Worm (Caenorhabditis elegans): Measurements from ENCODE around the gene haf-7.

haf-7 gene

DNA sequence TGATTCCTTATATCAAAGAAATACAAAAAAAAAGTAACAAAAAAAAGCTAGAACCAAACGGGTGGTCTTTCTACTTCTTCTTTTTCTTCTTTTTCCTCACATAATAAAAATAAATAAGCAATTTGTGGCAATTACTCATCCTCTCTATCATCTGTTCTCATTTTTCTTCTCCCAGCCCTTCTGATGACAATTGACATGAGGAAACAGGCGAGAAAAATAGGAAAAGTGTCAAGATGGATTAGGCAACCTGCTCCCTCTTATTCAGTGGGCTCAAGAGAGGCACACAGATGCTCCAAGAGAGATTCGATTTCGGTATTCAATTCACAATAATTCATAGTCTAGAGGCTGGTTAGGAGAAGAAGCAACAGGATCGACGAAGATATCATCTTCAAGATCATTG is 17.7 kb downstream of the haf-7 start:
- TF ChIP-seq somi-1 (GFP tag; optimal IDR thresholded peaks at IDR 0.05) (no peak), lin-40 (tag; optimal IDR thresholded peaks at IDR 0.05) (no peak), zfh-2 (GFP tag; conservative IDR thresholded peaks at IDR 0.05) (no peak), F57C9.4 (tag; optimal IDR thresholded peaks at IDR 0.05) (no peak), C17E4.6 (GFP tag; IDR thresholded peaks at IDR 0.05) (no peak), hsf-1 (GFP tag; IDR thresholded peaks at IDR 0.05) (no peak), mcd-1 (GFP tag; IDR thresholded peaks at IDR 0.05) (no peak), hrde-1 (tag; optimal IDR thresholded peaks at IDR 0.05; ENCODE audit: borderline replicate concordance) (no peak), B0261.1 (tag; optimal IDR thresholded peaks at IDR 0.05) (no peak), sptf-2 (GFP tag; optimal IDR thresholded peaks at IDR 0.05) (no peak), nhr-27 (tag; optimal IDR thresholded peaks at IDR 0.05) (no peak)

DNA sequence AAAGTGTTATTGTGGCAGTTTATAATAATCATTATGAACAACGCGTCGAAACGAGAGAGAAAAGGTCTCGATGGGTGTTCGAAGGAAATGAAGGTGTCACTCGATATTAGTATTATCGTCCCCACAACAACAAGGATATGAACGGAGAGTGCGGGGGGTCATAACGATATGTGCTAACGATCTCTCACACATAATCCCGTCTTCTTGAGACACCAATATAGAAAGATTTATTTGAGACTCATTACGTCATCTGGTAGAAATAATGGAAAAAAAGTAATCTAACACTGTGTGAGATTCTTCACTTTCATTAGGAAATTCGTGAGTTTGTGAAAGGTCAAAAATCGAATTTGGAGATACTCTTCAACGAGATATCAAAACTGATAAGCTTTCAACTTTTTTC is 18.6 kb downstream of the haf-7 start:
- TF ChIP-seq sdz-38 (tag; optimal IDR thresholded peaks at IDR 0.05) (no peak), B0261.1 (tag; optimal IDR thresholded peaks at IDR 0.05) (no peak), lir-1 (GFP tag; conservative IDR thresholded peaks at IDR 0.05) (no peak), ztf-18 (tag; optimal IDR thresholded peaks at IDR 0.05) (no peak), snpc-1.1 (tag; optimal IDR thresholded peaks at IDR 0.05; ENCODE audit: insufficient read depth) (no peak), cebp-1 (GFP tag; IDR thresholded peaks at IDR 0.05) (no peak), cebp-1 (tag; optimal IDR thresholded peaks at IDR 0.05) (no peak), ekl-4 (GFP tag; IDR thresholded peaks at IDR 0.05) (no peak), madf-6 (GFP tag; IDR thresholded peaks at IDR 0.05) (no peak), C06A6.2 (GFP tag; conservative IDR thresholded peaks at IDR 0.05) (no peak)

DNA sequence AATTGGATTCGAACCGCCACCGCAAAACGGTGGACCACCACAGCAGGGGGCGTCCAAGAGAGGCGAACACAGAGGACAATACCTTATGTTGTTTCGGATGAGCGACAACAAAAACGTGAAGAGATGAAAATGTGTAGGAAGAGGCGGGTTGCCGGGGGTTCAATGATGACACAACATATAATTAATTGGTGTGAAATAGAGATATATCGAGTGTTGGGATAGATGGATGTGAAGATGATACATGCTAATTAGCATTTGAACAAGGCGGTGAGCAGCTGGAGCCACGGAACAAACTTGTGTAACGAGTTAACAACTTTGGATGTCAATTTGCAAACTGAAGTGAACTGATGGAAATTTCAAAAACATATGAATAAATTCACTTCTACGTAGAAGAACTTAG is 19.3 kb downstream of the haf-7 start:
- TF ChIP-seq ceh-100 (GFP tag; IDR thresholded peaks at IDR 0.05), result no peak
- TF ChIP-seq F57A8.1 (GFP tag; optimal IDR thresholded peaks at IDR 0.05), result no peak
- TF ChIP-seq aptf-2 (GFP tag; conservative IDR thresholded peaks at IDR 0.05), result no peak
- no peak for TF ChIP-seq attf-3 (GFP tag; conservative IDR thresholded peaks at IDR 0.05)
- no peak for TF ChIP-seq xnd-1 (tag; optimal IDR thresholded peaks at IDR 0.05)
- TF ChIP-seq F22D6.2 (tag; optimal IDR thresholded peaks at IDR 0.05), result no peak
- no peak for TF ChIP-seq lin-35 (GFP tag; optimal IDR thresholded peaks at IDR 0.05)
- TF ChIP-seq ccch-3 (GFP tag; optimal IDR thresholded peaks at IDR 0.05), result no peak
- TF ChIP-seq F55B11.4 (tag; optimal IDR thresholded peaks at IDR 0.05; ENCODE audit: borderline replicate concordance, insufficient read depth), result no peak
- TF ChIP-seq B0035.1 (tag; optimal IDR thresholded peaks at IDR 0.05), result no peak

DNA sequence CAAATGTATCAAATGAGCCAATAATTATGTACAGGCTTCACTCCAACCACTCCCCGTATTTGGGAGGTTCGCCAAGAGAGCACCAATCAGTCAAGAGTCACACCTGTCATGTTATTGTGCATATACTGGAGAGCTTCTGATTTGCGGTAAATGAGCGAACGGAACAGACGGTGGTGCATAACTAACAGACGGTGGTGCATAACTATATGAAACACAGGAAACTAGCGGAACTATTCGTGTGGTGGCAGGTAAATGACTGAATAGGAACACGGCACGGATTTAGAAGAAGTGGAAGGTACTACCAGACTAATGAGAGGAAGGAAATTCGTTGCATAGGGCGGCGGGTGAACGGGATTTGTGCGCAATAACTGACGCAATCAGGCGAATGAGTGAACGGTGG is 20.0 kb downstream of the haf-7 start:
- no peak for TF ChIP-seq Y67H2A.10 (GFP tag; conservative IDR thresholded peaks at IDR 0.05)
- TF ChIP-seq nfya-1 (tag; optimal IDR thresholded peaks at IDR 0.05; ENCODE audit: borderline replicate concordance, insufficient read depth), result no peak
- TF ChIP-seq nfyb-1 (GFP tag; IDR thresholded peaks at IDR 0.05), result no peak
- no peak for TF ChIP-seq akir-1 (GFP tag; optimal IDR thresholded peaks at IDR 0.05)
- no peak for TF ChIP-seq ztf-18 (tag; optimal IDR thresholded peaks at IDR 0.05)
- no peak for TF ChIP-seq him-1 (tag; optimal IDR thresholded peaks at IDR 0.05)
- TF ChIP-seq F57C9.4 (tag; optimal IDR thresholded peaks at IDR 0.05), result no peak
- TF ChIP-seq ceh-91 (GFP tag; IDR thresholded peaks at IDR 0.05), result no peak
- no peak for TF ChIP-seq bed-2 (GFP tag; IDR thresholded peaks at IDR 0.05)
- TF ChIP-seq cebp-1 (GFP tag; IDR thresholded peaks at IDR 0.05), result no peak
- TF ChIP-seq cebp-1 (tag; optimal IDR thresholded peaks at IDR 0.05), result no peak
- TF ChIP-seq bed-1 (GFP tag; IDR thresholded peaks at IDR 0.05), result no peak
- no peak for TF ChIP-seq B0019.2 (GFP tag; conservative IDR thresholded peaks at IDR 0.05)
- no peak for TF ChIP-seq dpl-1 (GFP tag; optimal IDR thresholded peaks at IDR 0.05)
